Fruit fly (Drosophila melanogaster) whole organism, prepupa: ENCODE measurements around the gene CG17777.

Experiments
- Blimp-1 ChIP-seq: fragments of 200-800 bp; sonication (Bioruptor generic); optimal IDR thresholded peaks from 3 replicates; lab custom pipeline; 2017; ENCODE audit warnings: missing biosample characterization, missing genetic modification characterization, mild to moderate bottlenecking, moderate library complexity, missing genetic modification reagents
- CG10631 ChIP-seq: fragments of 200-800 bp; sonication (Bioruptor generic); optimal IDR thresholded peaks from 2 replicates; lab custom pipeline; 2016; ENCODE audit warnings: missing biosample characterization, missing genetic modification characterization
- CG10669 ChIP-seq: fragments of 200-800 bp; sonication (Bioruptor generic); optimal IDR thresholded peaks from 3 replicates; lab custom pipeline; 2018; ENCODE audit warnings: missing biosample characterization, mild to moderate bottlenecking, missing genetic modification characterization, moderate library complexity
- CG11294 ChIP-seq: fragments of 200-800 bp; sonication (Bioruptor generic); IDR thresholded peaks from 2 replicates; pipeline ENCODE4 v1.3.6; 2022; ENCODE audit warnings: missing biosample characterization, missing genetic modification characterization
- CG11762 ChIP-seq: fragments of 200-800 bp; sonication (Bioruptor generic); optimal IDR thresholded peaks from 3 replicates; lab custom pipeline; 2016; ENCODE audit warnings: missing biosample characterization, missing genetic modification characterization; ENCODE audit not compliant: insufficient read depth
- CG11902 ChIP-seq: fragments of 200-800 bp; sonication (Bioruptor generic); optimal IDR thresholded peaks from 3 replicates; lab custom pipeline; 2016; ENCODE audit warnings: missing biosample characterization, missing genetic modification characterization
- CG1621 ChIP-seq: fragments of 200-800 bp; sonication (Bioruptor generic); optimal IDR thresholded peaks from 3 replicates; lab custom pipeline; 2018; ENCODE audit warnings: missing biosample characterization, mild to moderate bottlenecking, missing genetic modification characterization
- CG16779 ChIP-seq: fragments of 200-800 bp; sonication (Bioruptor generic); optimal IDR thresholded peaks from 3 replicates; lab custom pipeline; 2017; ENCODE audit warnings: missing biosample characterization, mild to moderate bottlenecking, missing genetic modification characterization
- CG3032 ChIP-seq: fragments of 200-800 bp; optimal IDR thresholded peaks from 2 replicates; lab custom pipeline; 2019; ENCODE audit warnings: missing biosample characterization, mild to moderate bottlenecking, missing genetic modification characterization, moderate library complexity
- CG31627 ChIP-seq: fragments of 200-800 bp; sonication (Bioruptor generic); optimal IDR thresholded peaks from 3 replicates; lab custom pipeline; 2016; ENCODE audit warnings: missing biosample characterization, missing genetic modification characterization
- CG32006 ChIP-seq: fragments of 200-800 bp; sonication (Bioruptor generic); optimal IDR thresholded peaks from 3 replicates; lab custom pipeline; 2017; ENCODE audit warnings: missing biosample characterization, mild to moderate bottlenecking, missing genetic modification characterization
- CG34406 ChIP-seq: fragments of 200-800 bp; sonication (Bioruptor generic); optimal IDR thresholded peaks from 3 replicates; lab custom pipeline; 2016; ENCODE audit warnings: missing biosample characterization, missing genetic modification characterization
- CG3919 ChIP-seq: fragments of 200-800 bp; sonication (Bioruptor generic); optimal IDR thresholded peaks from 3 replicates; lab custom pipeline; 2016; ENCODE audit warnings: missing biosample characterization, missing genetic modification characterization
- CG4318 ChIP-seq: fragments of 200-800 bp; sonication (Bioruptor generic); optimal IDR thresholded peaks from 3 replicates; lab custom pipeline; 2017; ENCODE audit warnings: missing biosample characterization, mild to moderate bottlenecking, missing genetic modification characterization
- CG6808 ChIP-seq: fragments of 200-800 bp; sonication (Bioruptor generic); optimal IDR thresholded peaks from 3 replicates; lab custom pipeline; 2017; ENCODE audit warnings: missing biosample characterization, missing genetic modification characterization, mild to moderate bottlenecking, moderate library complexity, missing genetic modification reagents
- CG7368 ChIP-seq: fragments of 200-800 bp; sonication (Bioruptor generic); optimal IDR thresholded peaks from 3 replicates; lab custom pipeline; 2016; ENCODE audit warnings: missing biosample characterization, missing genetic modification characterization
- CG8119 ChIP-seq: fragments of 200-800 bp; sonication (Bioruptor generic); IDR thresholded peaks from 3 replicates; pipeline ENCODE4 v1.3.6; 2022; ENCODE audit warnings: missing biosample characterization, missing genetic modification characterization
- CG8319 ChIP-seq: fragments of 200-800 bp; sonication (Bioruptor generic); optimal IDR thresholded peaks from 3 replicates; lab custom pipeline; 2016; ENCODE audit warnings: missing biosample characterization, missing genetic modification characterization
- CG8632 ChIP-seq: fragments of 200-800 bp; sonication (Bioruptor generic); optimal IDR thresholded peaks from 3 replicates; lab custom pipeline; 2016; ENCODE audit warnings: missing biosample characterization, missing genetic modification characterization
- CG9139 ChIP-seq: fragments of 200-800 bp; sonication (Bioruptor generic); optimal IDR thresholded peaks from 3 replicates; lab custom pipeline; 2017; ENCODE audit warnings: missing biosample characterization, mild to moderate bottlenecking, missing genetic modification characterization
- Eip75B ChIP-seq: fragments of 200-800 bp; sonication (Bioruptor generic); optimal IDR thresholded peaks from 3 replicates; lab custom pipeline; 2016; ENCODE audit warnings: missing biosample characterization, missing genetic modification characterization
- Eip78C ChIP-seq: fragments of 200-800 bp; sonication (Bioruptor generic); peaks from one replicate; lab custom pipeline; 2016; ENCODE audit warnings: missing biosample characterization, missing genetic modification characterization
- Eip93F ChIP-seq: fragments of 200-800 bp; sonication (Bioruptor generic); optimal IDR thresholded peaks from 2 replicates; lab custom pipeline; 2016; ENCODE audit warnings: missing biosample characterization, mild to moderate bottlenecking, missing genetic modification characterization
- Ets21C ChIP-seq: fragments of 200-800 bp; sonication (Bioruptor generic); optimal IDR thresholded peaks from 3 replicates; lab custom pipeline; 2016; ENCODE audit warnings: missing biosample characterization, missing genetic modification characterization
- Gug ChIP-seq: fragments of 200-800 bp; sonication (Bioruptor generic); IDR thresholded peaks from 2 replicates; pipeline ENCODE4 v1.3.6; 2022; ENCODE audit warnings: missing biosample characterization, missing genetic modification characterization
- Hr39 ChIP-seq: fragments of 200-800 bp; sonication (Bioruptor generic); optimal IDR thresholded peaks from 2 replicates; lab custom pipeline; 2016; ENCODE audit warnings: missing biosample characterization, missing genetic modification characterization
- Lpt ChIP-seq: fragments of 200-800 bp; sonication (Bioruptor generic); optimal IDR thresholded peaks from 3 replicates; lab custom pipeline; 2016; ENCODE audit warnings: missing biosample characterization, missing genetic modification characterization
- Met ChIP-seq: fragments of 200-800 bp; sonication (Bioruptor generic); optimal IDR thresholded peaks from 3 replicates; lab custom pipeline; 2016; ENCODE audit warnings: missing biosample characterization, missing genetic modification characterization
- Smox ChIP-seq: fragments of 200-800 bp; sonication (Bioruptor generic); optimal IDR thresholded peaks from 3 replicates; lab custom pipeline; 2016; ENCODE audit warnings: missing biosample characterization, missing genetic modification characterization
- Sox102F ChIP-seq: fragments of 200-800 bp; sonication (Bioruptor generic); optimal IDR thresholded peaks from 2 replicates; lab custom pipeline; 2016; ENCODE audit warnings: missing biosample characterization, mild to moderate bottlenecking, missing genetic modification characterization
- Sox14 ChIP-seq: fragments of 200-800 bp; sonication (Bioruptor generic); optimal IDR thresholded peaks from 3 replicates; lab custom pipeline; 2016; ENCODE audit warnings: missing biosample characterization, missing genetic modification characterization
- acj6 ChIP-seq: fragments of 200-800 bp; sonication (Bioruptor generic); optimal IDR thresholded peaks from 3 replicates; lab custom pipeline; 2016; ENCODE audit warnings: missing biosample characterization, missing genetic modification characterization
- dsx ChIP-seq: fragments of 200-800 bp; optimal IDR thresholded peaks from 3 replicates; lab custom pipeline; 2019; ENCODE audit warnings: missing biosample characterization, mild to moderate bottlenecking, missing genetic modification characterization, moderate library complexity; ENCODE audit not compliant: poor library complexity, severe bottlenecking
- eg ChIP-seq: fragments of 200-800 bp; sonication (Bioruptor generic); IDR thresholded peaks from 3 replicates; pipeline ENCODE4 v1.3.6; 2022; ENCODE audit warnings: missing biosample characterization, missing genetic modification characterization
- esn ChIP-seq: fragments of 200-800 bp; sonication (Bioruptor generic); optimal IDR thresholded peaks from 2 replicates; lab custom pipeline; 2016; ENCODE audit warnings: missing biosample characterization, mild to moderate bottlenecking, missing genetic modification characterization, moderate library complexity
- fd59A ChIP-seq: fragments of 200-800 bp; sonication (Bioruptor generic); optimal IDR thresholded peaks from 2 replicates; lab custom pipeline; 2017; ENCODE audit warnings: missing biosample characterization, mild to moderate bottlenecking, missing genetic modification characterization, missing genetic modification reagents
- fd85E ChIP-seq: fragments of 200-800 bp; sonication (Bioruptor generic); optimal IDR thresholded peaks from 3 replicates; lab custom pipeline; 2016; ENCODE audit warnings: missing biosample characterization, missing genetic modification characterization
- fkh ChIP-seq: fragments of 200-800 bp; sonication (Bioruptor generic); optimal IDR thresholded peaks from 3 replicates; lab custom pipeline; 2017; ENCODE audit warnings: missing biosample characterization, mild to moderate bottlenecking, missing genetic modification characterization, moderate library complexity
- lz ChIP-seq: fragments of 200-800 bp; sonication (Bioruptor generic); optimal IDR thresholded peaks from 3 replicates; lab custom pipeline; 2016; ENCODE audit warnings: missing biosample characterization, missing genetic modification characterization
- net ChIP-seq: fragments of 200-800 bp; sonication (Bioruptor generic); optimal IDR thresholded peaks from 3 replicates; lab custom pipeline; 2016; ENCODE audit warnings: missing biosample characterization, missing genetic modification characterization
- pdm3 ChIP-seq: fragments of 200-800 bp; sonication (Bioruptor generic); optimal IDR thresholded peaks from 3 replicates; lab custom pipeline; 2016; ENCODE audit warnings: missing biosample characterization, missing genetic modification characterization
- salr ChIP-seq, 2 experiments: fragments of 200-800 bp; sonication (Bioruptor generic); optimal IDR thresholded peaks; 3 replicates each; lab custom pipeline; 2016 to 2018; ENCODE audit warnings: missing biosample characterization in 2 of 2, missing genetic modification characterization in 2 of 2, mild to moderate bottlenecking in 1 of 2
- spab ChIP-seq: fragments of 200-800 bp; sonication (Bioruptor generic); optimal IDR thresholded peaks from 2 replicates; lab custom pipeline; 2017; ENCODE audit warnings: missing biosample characterization, mild to moderate bottlenecking, missing genetic modification characterization, missing genetic modification reagents
- ss ChIP-seq, 2 experiments: fragments of 200-800 bp; sonication (Bioruptor generic); optimal IDR thresholded peaks; 2 replicates in 1 of 2; 3 replicates in 1 of 2; lab custom pipeline; 2017 to 2018; ENCODE audit warnings: mild to moderate bottlenecking in 2 of 2, missing biosample characterization in 2 of 2, missing genetic modification characterization in 2 of 2, moderate library complexity in 1 of 2
- svp ChIP-seq: fragments of 200-800 bp; sonication (Bioruptor generic); peaks from one replicate; lab custom pipeline; 2016; ENCODE audit warnings: missing biosample characterization, missing genetic modification characterization
- topi ChIP-seq: fragments of 200-800 bp; sonication (Bioruptor generic); optimal IDR thresholded peaks from 3 replicates; lab custom pipeline; 2016; ENCODE audit warnings: missing biosample characterization, missing genetic modification characterization
- vri ChIP-seq: fragments of 200-800 bp; sonication (Bioruptor generic); optimal IDR thresholded peaks from 3 replicates; lab custom pipeline; 2016; ENCODE audit warnings: missing biosample characterization, mild to moderate bottlenecking, missing genetic modification characterization

Gene CG17777

DNA sequence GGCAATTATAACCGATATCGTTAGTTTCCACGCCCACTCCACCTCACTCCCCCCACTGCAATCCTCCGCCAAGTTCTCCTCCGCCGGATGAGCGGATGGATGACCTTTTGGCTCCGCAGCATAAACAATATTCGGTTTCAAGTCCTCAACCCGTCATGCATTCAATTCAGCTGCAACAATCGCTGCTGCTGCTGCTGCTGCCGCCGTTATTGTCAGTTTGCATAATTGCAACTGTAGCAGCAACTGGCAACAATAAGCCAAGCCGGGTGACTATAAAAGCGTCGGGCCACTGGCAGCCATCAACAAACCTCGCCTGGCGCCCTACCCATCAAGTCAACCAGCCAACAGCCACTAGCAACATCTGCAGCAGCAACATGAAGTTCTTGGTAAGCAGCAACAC lies at the start of gene CG17777:
TSS of gene CG17777 (plus strand) at position 301 of the 400 bp plus-strand sequence.
- TF ChIP-seq CG6808: no peak
- no peak for TF ChIP-seq Ets21C
- TF ChIP-seq CG4318: no peak
- TF ChIP-seq CG31627 (GFP tag; lab: Kevin White, UChicago): no peak
- TF ChIP-seq Met (GFP tag; lab: Kevin White, UChicago): no peak
- no peak for TF ChIP-seq net (GFP tag; lab: Kevin White, UChicago)
- no peak for TF ChIP-seq eg
- no peak for TF ChIP-seq Sox14 (GFP tag; lab: Kevin White, UChicago)
- TF ChIP-seq Eip75B: no peak

- TF ChIP-seq CG11762 (GFP tag; lab: Kevin White, UChicago) (peak; percentile 99), Eip78C (GFP tag; lab: Kevin White, UChicago) (peak; percentile 99), CG8319 (GFP tag; lab: Kevin White, UChicago) (peak; percentile 97), CG32006 (GFP tag; lab: Kevin White, UChicago) (peak; percentile 97), Blimp-1 (peak; percentile 92), CG31627 (GFP tag; lab: Kevin White, UChicago) (peak; percentile 94), dsx (GFP tag; lab: Kevin White, UChicago) (peak; percentile 97), Sox14 (GFP tag; lab: Kevin White, UChicago) (peak; percentile 98), Smox (GFP tag; lab: Kevin White, UChicago) (peak; percentile 97), Lpt (peak; percentile 98), topi (GFP tag; lab: Kevin White, UChicago) (peak; percentile 99), CG34406 (GFP tag; lab: Kevin White, UChicago) (peak; percentile 99), esn (peak; percentile 97), svp (GFP tag; lab: Kevin White, UChicago) (peak; percentile 97), Sox102F (GFP tag; lab: Kevin White, UChicago) (peak; percentile 97), CG6808 (peak; percentile 98), CG8632 (GFP tag; lab: Kevin White, UChicago) (peak; percentile 99), CG11294 (GFP tag; lab: Robert Waterston, UW) (peak; percentile 98), fd85E (GFP tag; lab: Kevin White, UChicago) (peak; percentile 91), fkh (GFP tag; lab: Kevin White, UChicago) (peak; percentile 81), salr (GFP tag; optimal IDR thresholded peaks at IDR 0.05; lab: Kevin White, UChicago) (peak; percentile 94 to 96), lz (GFP tag; lab: Kevin White, UChicago) (peak; percentile 98), vri (GFP tag; lab: Kevin White, UChicago) (peak; percentile 95), CG3919 (GFP tag; lab: Kevin White, UChicago) (peak; percentile 98), Ets21C (peak; percentile 96), fd59A (GFP tag; lab: Kevin White, UChicago) (peak; percentile 99), acj6 (GFP tag; lab: Kevin White, UChicago) (peak; percentile 98), Eip93F (peak; percentile 97), CG7368 (peak; percentile 95), Hr39 (GFP tag; lab: Kevin White, UChicago) (peak; percentile 94), pdm3 (GFP tag; lab: Kevin White, UChicago) (peak; percentile 98), CG3032 (tag; lab: Kevin White, UChicago) (peak; percentile 99), Met (GFP tag; lab: Kevin White, UChicago) (peak; percentile 98), CG16779 (tag; lab: Kevin White, UChicago) (peak; percentile 97), CG11902 (GFP tag; lab: Kevin White, UChicago) (peak; percentile 97), CG10669 (GFP tag; lab: Kevin White, UChicago) (peak; percentile 99), Gug (GFP tag; lab: Robert Waterston, UW) (peak; percentile 99), CG1621 (peak; percentile 97), spab (GFP tag; lab: Kevin White, UChicago) (peak; percentile 97), CG8119 (GFP tag; lab: Robert Waterston, UW) (peak; percentile 99), CG10631 (GFP tag; lab: Kevin White, UChicago) (peak; percentile 98), Eip75B (peak; percentile 97), ss (GFP tag; optimal IDR thresholded peaks at IDR 0.05; lab: Kevin White, UChicago) (peak; percentile 97 to 99), CG9139 (peak; percentile 97)
Measured at dm6 chrX:2137587-2138341, 48.9 kb upstream of the CG17777 start.
